Worm (Caenorhabditis elegans) whole organism, L4 larva: ENCODE results near the gene Y82E9BR.22.

ENCODE experiments used
- hlh-11 ChIP-seq: fragments of 200-800 bp; sonication (Bioruptor generic); optimal IDR thresholded peaks from 2 replicates; lab custom pipeline; 2018; ENCODE audit warnings: mild to moderate bottlenecking, missing genetic modification characterization, missing compliant biosample characterization
- mep-1 ChIP-seq: fragments of 150-350 bp; sonication (generic microtip); optimal IDR thresholded peaks from 3 replicates; lab custom pipeline; 2014; ENCODE audit warnings: missing biosample characterization, missing genetic modification characterization
- ztf-11 ChIP-seq: fragments of 150-350 bp; optimal IDR thresholded peaks from 2 replicates; lab custom pipeline; 2014; ENCODE audit warnings: missing biosample characterization, missing genetic modification characterization

DNA sequence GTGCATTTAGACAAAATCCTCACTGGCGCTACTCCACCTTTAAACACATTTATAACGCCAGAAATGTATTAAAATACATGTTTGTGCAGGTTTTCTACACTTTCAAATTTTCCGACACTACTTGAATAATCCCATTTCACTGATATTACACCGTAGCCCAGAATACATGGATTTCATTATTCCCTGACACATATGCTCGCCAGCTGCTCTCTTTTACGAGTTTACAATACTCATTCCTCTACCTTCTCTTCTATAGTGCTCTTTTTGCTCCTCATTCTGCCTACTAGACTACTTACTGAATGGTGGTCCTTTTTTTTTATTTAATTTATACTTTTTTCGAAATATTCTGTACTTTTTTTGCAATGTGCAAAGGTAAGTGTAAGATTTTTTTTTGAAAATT is 36.5 kb downstream of the Y82E9BR.22 start:
- no peak for TF ChIP-seq mep-1 (tag; lab: Kevin White, UChicago)
- TF ChIP-seq ztf-11 = no peak
- no peak for TF ChIP-seq hlh-11
